Fruit fly (Drosophila melanogaster): ENCODE results near the gene CG32269.

Gene CG32269

dm6 chr3L:3218859-3219258 lies 10.1 kb upstream of the CG32269 start, which contains the start of the genes hob and nSMase (continued):
- TF ChIP-seq tgo (GFP tag; IDR thresholded peaks at IDR 0.05), result no peak
- TF ChIP-seq Fer3 (tag; optimal IDR thresholded peaks at IDR 0.05), result no peak
- no peak for TF ChIP-seq nom (GFP tag; optimal IDR thresholded peaks at IDR 0.05)
- TF ChIP-seq sc (optimal IDR thresholded peaks at IDR 0.05), result no peak
- no peak for TF ChIP-seq sc (GFP tag; optimal IDR thresholded peaks at IDR 0.05)
- no peak for TF ChIP-seq jing (GFP tag; optimal IDR thresholded peaks at IDR 0.05)
- no peak for TF ChIP-seq CG1233 (GFP tag; optimal IDR thresholded peaks at IDR 0.05)
- no peak for TF ChIP-seq bsh (GFP tag; optimal IDR thresholded peaks at IDR 0.05)
- TF ChIP-seq dmrt99B (tag; optimal IDR thresholded peaks at IDR 0.05), result no peak
- no peak for TF ChIP-seq CG11456 (GFP tag; IDR thresholded peaks at IDR 0.05)
- TF ChIP-seq CG43689 (GFP tag; IDR thresholded peaks at IDR 0.05), result no peak
- no peak for TF ChIP-seq Sox100B (GFP tag; optimal IDR thresholded peaks at IDR 0.05)
- no peak for TF ChIP-seq CG11723 (GFP tag; optimal IDR thresholded peaks at IDR 0.05)
- no peak for TF ChIP-seq Eip74EF (GFP tag; optimal IDR thresholded peaks at IDR 0.05)
- TF ChIP-seq Oaz (GFP tag; IDR thresholded peaks at IDR 0.05), result no peak
- no peak for TF ChIP-seq ewg (GFP tag; optimal IDR thresholded peaks at IDR 0.05)
- no peak for TF ChIP-seq ato (GFP tag; IDR thresholded peaks at IDR 0.05; ENCODE audit: partially characterized antibody)
- no peak for TF ChIP-seq CG8765 (GFP tag; IDR thresholded peaks at IDR 0.05)
- TF ChIP-seq CG32532 (GFP tag; IDR thresholded peaks at IDR 0.05), result no peak
- TF ChIP-seq CG8359 (GFP tag; optimal IDR thresholded peaks at IDR 0.05; ENCODE audit: borderline replicate concordance), result no peak
- no peak for TF ChIP-seq dan (GFP tag; IDR thresholded peaks at IDR 0.05)
- no peak for TF ChIP-seq sob (GFP tag; IDR thresholded peaks at IDR 0.05)
- TF ChIP-seq Lpt (GFP tag; optimal IDR thresholded peaks at IDR 0.05), result no peak
- TF ChIP-seq CG18476 (GFP tag; optimal IDR thresholded peaks at IDR 0.05), result no peak
- no peak for TF ChIP-seq Atf3 (GFP tag; optimal IDR thresholded peaks at IDR 0.05)
- no peak for TF ChIP-seq Hr39 (optimal IDR thresholded peaks at IDR 0.05)
- TF ChIP-seq CG10654 (GFP tag; optimal IDR thresholded peaks at IDR 0.05), result no peak
- no peak for TF ChIP-seq ac (GFP tag; optimal IDR thresholded peaks at IDR 0.05)
- no peak for TF ChIP-seq CG5953 (GFP tag; IDR thresholded peaks at IDR 0.05)
- no peak for TF ChIP-seq CG1603 (tag; optimal IDR thresholded peaks at IDR 0.05)
- no peak for TF ChIP-seq CTCF (GFP tag; optimal IDR thresholded peaks at IDR 0.05)
- TF ChIP-seq CG5245 (GFP tag; optimal IDR thresholded peaks at IDR 0.05), result no peak
- TF ChIP-seq zen2 (GFP tag; IDR thresholded peaks at IDR 0.05; ENCODE audit: partially characterized antibody), result no peak
- no peak for TF ChIP-seq Ravus (GFP tag; IDR thresholded peaks at IDR 0.05)
- TF ChIP-seq CG7963 (GFP tag; IDR thresholded peaks at IDR 0.05; ENCODE audit: partially characterized antibody), result no peak
- TF ChIP-seq kni (GFP tag; optimal IDR thresholded peaks at IDR 0.05), result no peak
- no peak for TF ChIP-seq dpn (GFP tag; optimal IDR thresholded peaks at IDR 0.05)
- TF ChIP-seq Neu2 (GFP tag; optimal IDR thresholded peaks at IDR 0.05; ENCODE audit: borderline replicate concordance), result no peak
- TF ChIP-seq wek (GFP tag; optimal IDR thresholded peaks at IDR 0.05), result no peak
- TF ChIP-seq Xbp1 (GFP tag; optimal IDR thresholded peaks at IDR 0.05), result no peak
- no peak for TF ChIP-seq CG31441 (GFP tag; IDR thresholded peaks at IDR 0.05)
- no peak for TF ChIP-seq pfk (GFP tag; optimal IDR thresholded peaks at IDR 0.05)
- no peak for TF ChIP-seq CoRest (tag; optimal IDR thresholded peaks at IDR 0.05)
- no peak for TF ChIP-seq jigr1 (GFP tag; IDR thresholded peaks at IDR 0.05)
- TF ChIP-seq CG11695 (GFP tag; IDR thresholded peaks at IDR 0.05), result no peak
- TF ChIP-seq so (GFP tag; IDR thresholded peaks at IDR 0.05), result no peak
- TF ChIP-seq CG4328 (GFP tag; optimal IDR thresholded peaks at IDR 0.05), result no peak
- TF ChIP-seq gro (GFP tag; optimal IDR thresholded peaks at IDR 0.05), result no peak
- TF ChIP-seq E2f1 (GFP tag; IDR thresholded peaks at IDR 0.05), result no peak
- TF ChIP-seq CG9817 (tag; optimal IDR thresholded peaks at IDR 0.05), result no peak
- TF ChIP-seq cad (GFP tag; optimal IDR thresholded peaks at IDR 0.05), result no peak
- TF ChIP-seq CG12744 (GFP tag; optimal IDR thresholded peaks at IDR 0.05), result no peak
- no peak for TF ChIP-seq D19A (tag; optimal IDR thresholded peaks at IDR 0.05)
